Worm (Caenorhabditis elegans) whole organism, L3 larva: ENCODE data around the gene xbx-3.

ENCODE experiments used
- aly-2 ChIP-seq: fragments of 150-350 bp; optimal IDR thresholded peaks from 2 replicates; lab custom pipeline; 2014; ENCODE audit warnings: missing biosample characterization, missing genetic modification characterization
- ama-1 ChIP-seq: fragments of 150-350 bp; optimal IDR thresholded peaks from 2 replicates; lab custom pipeline; 2018
- ceh-16 ChIP-seq: sonication (generic microtip); optimal IDR thresholded peaks from 2 replicates; lab custom pipeline; 2017; ENCODE audit warnings: missing biosample characterization, missing genetic modification characterization
- ceh-28 ChIP-seq: fragments of 150-350 bp; optimal IDR thresholded peaks from 2 replicates; lab custom pipeline; 2014; ENCODE audit warnings: missing biosample characterization, missing genetic modification reagents, missing genetic modification characterization
- ceh-82 ChIP-seq: fragments of 150-350 bp; optimal IDR thresholded peaks from 2 replicates; lab custom pipeline; 2014; ENCODE audit warnings: missing biosample characterization, missing genetic modification characterization
- ceh-9 ChIP-seq: sonication (generic microtip); optimal IDR thresholded peaks from 2 replicates; lab custom pipeline; 2018; ENCODE audit warnings: missing biosample characterization, missing genetic modification characterization
- daf-12 ChIP-seq: fragments of 150-350 bp; optimal IDR thresholded peaks from 2 replicates; lab custom pipeline; 2014; ENCODE audit warnings: missing biosample characterization, missing genetic modification reagents, missing genetic modification characterization
- egl-27 ChIP-seq: sonication (generic microtip); optimal IDR thresholded peaks from 4 replicates; lab custom pipeline; 2017; ENCODE audit warnings: missing biosample characterization, missing genetic modification reagents, missing genetic modification characterization
- egl-5 ChIP-seq: fragments of 150-350 bp; optimal IDR thresholded peaks from 2 replicates; lab custom pipeline; 2017; ENCODE audit warnings: missing biosample characterization, missing genetic modification reagents, missing genetic modification characterization, inconsistent platforms
- elt-1 ChIP-seq: fragments of 150-350 bp; optimal IDR thresholded peaks from 2 replicates; lab custom pipeline; 2014; ENCODE audit warnings: missing biosample characterization, missing genetic modification characterization
- elt-2 ChIP-seq: sonication (generic microtip); optimal IDR thresholded peaks from 2 replicates; lab custom pipeline; 2016; ENCODE audit warnings: missing genetic modification reagents, mild to moderate bottlenecking, missing genetic modification characterization, missing compliant biosample characterization
- elt-3 ChIP-seq, 3 experiments: fragments of 150-350 bp in 1 of 3; sonication (generic microtip) in 2 of 3; optimal IDR thresholded peaks; 2 replicates in 2 of 3; 4 replicates in 1 of 3; lab custom pipeline; 2014 to 2017; ENCODE audit warnings: missing biosample characterization in 3 of 3, missing genetic modification characterization in 3 of 3
- fkh-10 ChIP-seq: sonication (generic microtip); optimal IDR thresholded peaks from 2 replicates; lab custom pipeline; 2017; ENCODE audit warnings: missing biosample characterization, missing genetic modification reagents, missing genetic modification characterization
- fkh-2 ChIP-seq: fragments of 150-350 bp; optimal IDR thresholded peaks from 2 replicates; lab custom pipeline; 2014; ENCODE audit warnings: missing biosample characterization, missing genetic modification reagents, missing genetic modification characterization
- fos-1 ChIP-seq: fragments of 150-350 bp; optimal IDR thresholded peaks from 2 replicates; lab custom pipeline; 2014; ENCODE audit warnings: missing biosample characterization, missing genetic modification characterization
- jun-1 ChIP-seq: fragments of 150-350 bp; optimal IDR thresholded peaks from 2 replicates; lab custom pipeline; 2014; ENCODE audit warnings: missing biosample characterization, missing genetic modification reagents, missing genetic modification characterization
- lin-39 ChIP-seq: fragments of 150-350 bp; optimal IDR thresholded peaks from 2 replicates; lab custom pipeline; 2018; ENCODE audit warnings: missing biosample characterization, missing genetic modification reagents, missing genetic modification characterization
- lsy-12 ChIP-seq: sonication (generic microtip); optimal IDR thresholded peaks from 2 replicates; lab custom pipeline; 2016; ENCODE audit warnings: mild to moderate bottlenecking, missing genetic modification characterization, missing compliant biosample characterization
- mdl-1 ChIP-seq: fragments of 150-350 bp; optimal IDR thresholded peaks from 2 replicates; lab custom pipeline; 2014; ENCODE audit warnings: missing biosample characterization, missing genetic modification characterization
- mml-1 ChIP-seq: fragments of 150-350 bp; sonication (generic microtip); optimal IDR thresholded peaks from 3 replicates; lab custom pipeline; 2014; ENCODE audit warnings: missing biosample characterization, missing genetic modification characterization
- nfya-1 ChIP-seq: sonication (generic microtip); optimal IDR thresholded peaks from 2 replicates; lab custom pipeline; 2017; ENCODE audit warnings: missing genetic modification characterization, mild to moderate bottlenecking, missing compliant biosample characterization, antibody characterized with exemption, moderate library complexity; ENCODE audit not compliant: insufficient read depth
- nhr-11 ChIP-seq: fragments of 150-350 bp; optimal IDR thresholded peaks from 2 replicates; lab custom pipeline; 2014; ENCODE audit warnings: missing biosample characterization, missing genetic modification characterization
- nhr-12 ChIP-seq: fragments of 150-350 bp; optimal IDR thresholded peaks from 2 replicates; lab custom pipeline; 2014; ENCODE audit warnings: missing biosample characterization, missing genetic modification characterization
- nhr-23 ChIP-seq: fragments of 150-350 bp; optimal IDR thresholded peaks from 2 replicates; lab custom pipeline; 2014; ENCODE audit warnings: missing biosample characterization, missing genetic modification reagents, missing genetic modification characterization
- nhr-237 ChIP-seq: fragments of 150-350 bp; optimal IDR thresholded peaks from 2 replicates; lab custom pipeline; 2014; ENCODE audit warnings: missing biosample characterization, missing genetic modification characterization
- nhr-25 ChIP-seq: sonication (generic microtip); optimal IDR thresholded peaks from 2 replicates; lab custom pipeline; 2017; ENCODE audit warnings: missing biosample characterization, missing genetic modification characterization
- nhr-28 ChIP-seq: fragments of 150-350 bp; optimal IDR thresholded peaks from 2 replicates; lab custom pipeline; 2014; ENCODE audit warnings: missing biosample characterization, missing genetic modification characterization
- nhr-43 ChIP-seq: sonication (generic microtip); optimal IDR thresholded peaks from 2 replicates; lab custom pipeline; 2016; ENCODE audit warnings: mild to moderate bottlenecking, missing genetic modification characterization, missing compliant biosample characterization; ENCODE audit not compliant: poor library complexity, severe bottlenecking
- nhr-67 ChIP-seq: fragments of 150-350 bp; optimal IDR thresholded peaks from 2 replicates; lab custom pipeline; 2014; ENCODE audit warnings: missing biosample characterization, missing genetic modification characterization
- nhr-76 ChIP-seq: fragments of 150-350 bp; sonication (generic microtip); optimal IDR thresholded peaks from 5 replicates; lab custom pipeline; 2014; ENCODE audit warnings: missing biosample characterization, missing genetic modification characterization
- pha-4 ChIP-seq: fragments of 150-350 bp; optimal IDR thresholded peaks from 2 replicates; lab custom pipeline; 2014; ENCODE audit warnings: missing biosample characterization, missing genetic modification reagents, missing genetic modification characterization
- pqm-1 ChIP-seq: fragments of 150-350 bp; optimal IDR thresholded peaks from 2 replicates; lab custom pipeline; 2017; ENCODE audit warnings: missing biosample characterization, missing genetic modification characterization, inconsistent platforms
- sea-2 ChIP-seq: fragments of 150-350 bp; sonication (generic microtip); optimal IDR thresholded peaks from 4 replicates; lab custom pipeline; 2014; ENCODE audit warnings: missing biosample characterization, missing genetic modification reagents, missing genetic modification characterization
- snpc-4 ChIP-seq: fragments of 150-350 bp; optimal IDR thresholded peaks from 2 replicates; lab custom pipeline; 2014; ENCODE audit warnings: missing biosample characterization, missing genetic modification characterization
- unc-39 ChIP-seq: sonication (generic microtip); optimal IDR thresholded peaks from 4 replicates; lab custom pipeline; 2017; ENCODE audit warnings: missing biosample characterization, missing genetic modification characterization
- ztf-11 ChIP-seq: fragments of 150-350 bp; optimal IDR thresholded peaks from 2 replicates; lab custom pipeline; 2014; ENCODE audit warnings: missing biosample characterization, missing genetic modification characterization
- ztf-4 ChIP-seq: fragments of 150-350 bp; optimal IDR thresholded peaks from 2 replicates; lab custom pipeline; 2014; ENCODE audit warnings: missing biosample characterization, missing genetic modification characterization

Gene xbx-3

DNA sequence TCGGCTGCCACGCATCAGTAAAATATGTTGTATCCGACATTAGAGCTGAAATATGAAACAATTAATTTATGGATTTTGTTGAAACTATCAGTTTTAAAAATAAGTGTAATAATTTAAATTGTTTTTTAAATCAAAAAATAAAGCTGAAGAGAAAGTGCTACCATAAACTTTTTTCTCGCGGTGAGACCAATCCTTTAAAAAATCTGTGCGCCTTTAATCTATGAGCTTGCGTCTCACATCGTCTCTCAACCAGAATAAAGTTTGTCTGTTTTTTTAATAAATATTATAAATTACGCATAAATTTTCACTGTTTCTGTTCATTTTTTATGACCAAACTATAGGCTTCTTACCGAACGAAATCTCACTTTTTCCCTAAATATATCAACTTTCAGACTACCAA is 47.5 kb downstream of the xbx-3 start, which contains the start of gene T16H12.3:
Gene T16H12.3, minus strand, starts transcription at position 51 of the 400 bp plus-strand sequence.
- TF ChIP-seq unc-39 (tag; lab: Kevin White, UChicago) = no peak
- TF ChIP-seq egl-27 (tag; lab: Kevin White, UChicago) = no peak
- TF ChIP-seq daf-12 (tag; lab: Kevin White, UChicago) = no peak
- no peak for TF ChIP-seq nhr-23 (tag; lab: Kevin White, UChicago)
- no peak for TF ChIP-seq fos-1 (tag; lab: Kevin White, UChicago)
- TF ChIP-seq mml-1 = no peak
- no peak for TF ChIP-seq mdl-1 (tag; lab: Kevin White, UChicago)
- TF ChIP-seq aly-2 (tag; lab: Kevin White, UChicago) = no peak
- no peak for TF ChIP-seq nhr-237
- no peak for TF ChIP-seq ama-1 (lab: Kevin White, UChicago)
- TF ChIP-seq nhr-25 (tag; lab: Kevin White, UChicago) = no peak
- no peak for TF ChIP-seq pha-4
- no peak for TF ChIP-seq snpc-4
- TF ChIP-seq elt-2 = no peak

DNA sequence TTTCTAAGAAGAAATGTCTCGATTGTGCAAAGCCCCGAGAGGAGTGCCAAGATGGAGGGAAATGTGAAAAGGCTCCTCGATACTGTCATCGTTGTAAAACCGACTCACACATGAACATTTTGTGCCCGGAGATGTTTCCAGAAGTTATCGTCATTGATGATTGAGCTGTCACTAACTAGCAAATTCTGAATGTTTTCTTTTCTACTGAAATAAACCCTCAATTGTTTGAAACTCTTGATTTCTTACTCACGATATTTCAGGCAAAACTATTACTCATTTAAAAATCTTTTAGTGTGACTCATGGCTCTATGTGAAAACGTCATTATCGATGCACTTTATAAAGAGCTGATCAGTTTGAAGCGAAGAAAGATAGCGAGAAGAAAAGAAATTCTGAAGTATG is 49.4 kb downstream of the xbx-3 start, which contains the start of gene T16H12.13:
Gene T16H12.13, plus strand, starts transcription at position 301 of the 400 bp plus-strand sequence.
- no peak for TF ChIP-seq egl-27 (tag; lab: Kevin White, UChicago)
- TF ChIP-seq, all 47 proteins: peak for 0

DNA sequence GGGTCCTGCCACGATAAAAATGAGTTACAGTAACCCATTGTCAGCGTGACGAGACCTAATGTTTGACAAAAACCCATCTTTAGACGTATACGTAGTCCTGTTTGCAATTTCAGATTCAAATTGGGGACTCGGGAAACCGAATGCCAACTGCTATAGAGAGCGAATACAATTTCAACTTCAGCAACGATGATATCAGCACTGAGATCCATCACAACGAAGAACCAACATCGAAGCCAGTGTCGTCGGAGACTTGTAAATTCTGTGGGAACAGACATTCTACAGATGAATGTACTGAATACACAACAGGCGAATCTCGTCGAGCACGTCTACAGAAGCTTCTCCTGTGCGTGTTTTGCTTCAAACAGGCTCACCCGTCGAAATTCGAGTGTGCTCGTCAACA is 49.8 kb downstream of the xbx-3 start:
- TF ChIP-seq elt-3 (tag; optimal IDR thresholded peaks at IDR 0.05; lab: Kevin White, UChicago) (no peak), jun-1 (no peak), ztf-11 (tag; lab: Kevin White, UChicago) (no peak), ceh-9 (no peak), nhr-11 (no peak), egl-5 (tag; lab: Kevin White, UChicago) (no peak), fkh-10 (GFP tag; lab: Kevin White, UChicago) (no peak), ceh-16 (no peak), nhr-12 (tag; lab: Kevin White, UChicago) (no peak), nhr-28 (no peak), nhr-237 (no peak), ceh-82 (tag; lab: Kevin White, UChicago) (no peak), egl-27 (tag; lab: Kevin White, UChicago) (no peak), pha-4 (no peak), nhr-43 (no peak), nfya-1 (tag; lab: Kevin White, UChicago) (no peak)

DNA sequence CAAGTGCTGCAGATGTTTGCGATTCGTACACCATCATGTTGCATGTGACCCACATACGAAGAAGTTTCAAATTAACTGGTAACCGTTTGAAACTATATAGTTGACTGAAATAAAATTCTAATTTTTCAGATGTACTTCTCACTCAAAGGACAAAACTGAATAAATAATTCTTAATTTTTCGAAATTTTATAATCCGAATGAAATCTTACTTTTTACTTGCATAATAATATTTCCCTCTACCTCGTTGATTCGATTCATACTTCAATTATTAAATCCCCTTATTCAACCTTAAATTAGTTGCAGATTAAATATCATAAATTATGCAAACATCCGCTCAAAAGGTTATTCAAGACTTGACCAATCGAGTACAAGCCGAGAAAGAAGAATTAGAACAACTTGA is 50.2 kb downstream of the xbx-3 start, which contains the start of gene T16H12.2:
Gene T16H12.2, plus strand, starts transcription at position 301 of the 400 bp plus-strand sequence.
- TF ChIP-seq fkh-10 (GFP tag; lab: Kevin White, UChicago) (no peak), lsy-12 (tag; lab: Kevin White, UChicago) (no peak), jun-1 (no peak), nhr-67 (tag; lab: Kevin White, UChicago) (no peak), nhr-76 (tag; lab: Kevin White, UChicago) (no peak), nfya-1 (tag; lab: Kevin White, UChicago) (no peak), sea-2 (no peak), lin-39 (tag; lab: Kevin White, UChicago) (no peak), mdl-1 (tag; lab: Kevin White, UChicago) (no peak), daf-12 (tag; lab: Kevin White, UChicago) (no peak), pha-4 (no peak), ceh-28 (tag; lab: Kevin White, UChicago) (no peak), fkh-2 (tag; lab: Kevin White, UChicago) (no peak), ztf-4 (tag; lab: Kevin White, UChicago) (no peak), pqm-1 (tag; lab: Kevin White, UChicago) (no peak), elt-1 (tag; lab: Kevin White, UChicago) (no peak), ceh-82 (tag; lab: Kevin White, UChicago) (no peak), ztf-11 (tag; lab: Kevin White, UChicago) (no peak)
